Fruit fly (Drosophila melanogaster): Measurements from ENCODE around the gene CG4293.

The CG4293 gene

dm6 chrX:529724-530603, at the start of gene CG4293, which contains the start of gene Appl:
Gene CG4293, minus strand, starts transcription at chrX:530291.
Gene Appl, plus strand, starts transcription at chrX:530501.
- no peak for TF ChIP-seq CG17801 (GFP tag; optimal IDR thresholded peaks at IDR 0.05; ENCODE audit: partially characterized antibody)

- no peak for TF ChIP-seq CG17801 (GFP tag; optimal IDR thresholded peaks at IDR 0.05; ENCODE audit: partially characterized antibody)
Measured at dm6 chrX:546372-547006, 16.4 kb upstream of the CG4293 start.

dm6 chrX:542069-542468, 12.0 kb upstream of the CG4293 start:
- no peak for TF ChIP-seq CG17801 (GFP tag; optimal IDR thresholded peaks at IDR 0.05; ENCODE audit: partially characterized antibody)

dm6 chrX:526479-527071, 3.5 kb downstream of the CG4293 start:
- no peak for TF ChIP-seq CG17801 (GFP tag; optimal IDR thresholded peaks at IDR 0.05; ENCODE audit: partially characterized antibody)

dm6 chrX:525610-526009, 4.5 kb downstream of the CG4293 start:
- TF ChIP-seq CG17801 (GFP tag; optimal IDR thresholded peaks at IDR 0.05; ENCODE audit: partially characterized antibody): no peak

dm6 chrX:524331-524730, 5.8 kb downstream of the CG4293 start:
- no peak for TF ChIP-seq CG17801 (GFP tag; optimal IDR thresholded peaks at IDR 0.05; ENCODE audit: partially characterized antibody)

dm6 chrX:523179-523851, 6.8 kb downstream of the CG4293 start, which contains the start of gene elav:
Gene elav, minus strand, starts transcription at chrX:523226.
- peak; percentile 99 for TF ChIP-seq CG17801 (GFP tag; optimal IDR thresholded peaks at IDR 0.05; ENCODE audit: partially characterized antibody)

dm6 chrX:522357-523043, 7.6 kb downstream of the CG4293 start:
- peak; percentile 81 for TF ChIP-seq CG17801 (GFP tag; optimal IDR thresholded peaks at IDR 0.05; ENCODE audit: partially characterized antibody)

- TF ChIP-seq CG17801 (GFP tag; optimal IDR thresholded peaks at IDR 0.05; ENCODE audit: partially characterized antibody): no peak
Measured at dm6 chrX:521683-522082, 8.4 kb downstream of the CG4293 start.

dm6 chrX:520215-520861, 9.8 kb downstream of the CG4293 start:
- no peak for TF ChIP-seq CG17801 (GFP tag; optimal IDR thresholded peaks at IDR 0.05; ENCODE audit: partially characterized antibody)

dm6 chrX:518858-519257, 11.2 kb downstream of the CG4293 start:
- no peak for TF ChIP-seq CG17801 (GFP tag; optimal IDR thresholded peaks at IDR 0.05; ENCODE audit: partially characterized antibody)

dm6 chrX:515676-516075, 14.4 kb downstream of the CG4293 start:
- TF ChIP-seq CG17801 (GFP tag; optimal IDR thresholded peaks at IDR 0.05; ENCODE audit: partially characterized antibody): no peak

- TF ChIP-seq CG17801 (GFP tag; optimal IDR thresholded peaks at IDR 0.05; ENCODE audit: partially characterized antibody): no peak
Measured at dm6 chrX:512527-512926, 17.6 kb downstream of the CG4293 start.

dm6 chrX:510528-510927, 19.6 kb downstream of the CG4293 start:
- TF ChIP-seq CG17801 (GFP tag; optimal IDR thresholded peaks at IDR 0.05; ENCODE audit: partially characterized antibody): peak; percentile 61

Data from ovary, adult (tissue).